Worm (Caenorhabditis elegans) whole organism, L2 larva: Measurements from ENCODE around the gene W03A5.1.

Experiments
- C34F6.9 ChIP-seq: fragments of 150-350 bp; optimal IDR thresholded peaks from 2 replicates; lab custom pipeline; 2014; ENCODE audit warnings: missing biosample characterization, missing genetic modification characterization
- F13H6.1 ChIP-seq: sonication (generic microtip); optimal IDR thresholded peaks from 2 replicates; lab custom pipeline; 2016; ENCODE audit warnings: missing genetic modification characterization, missing compliant biosample characterization
- R02D3.7 ChIP-seq: fragments of 150-350 bp; optimal IDR thresholded peaks from 2 replicates; lab custom pipeline; 2014; ENCODE audit warnings: missing biosample characterization, missing genetic modification characterization
- Y55F3AM.14 ChIP-seq: fragments of 200-800 bp; sonication (Bioruptor generic); optimal IDR thresholded peaks from 2 replicates; lab custom pipeline; 2018; ENCODE audit warnings: mild to moderate bottlenecking, missing genetic modification characterization, missing compliant biosample characterization
- ZK546.5 ChIP-seq: sonication (generic microtip); optimal IDR thresholded peaks from 2 replicates; lab custom pipeline; 2017; ENCODE audit warnings: missing biosample characterization, missing genetic modification characterization
- aly-2 ChIP-seq: fragments of 150-350 bp; optimal IDR thresholded peaks from 2 replicates; lab custom pipeline; 2014; ENCODE audit warnings: missing biosample characterization, missing genetic modification characterization
- ama-1 ChIP-seq: fragments of 150-350 bp; optimal IDR thresholded peaks from 2 replicates; lab custom pipeline; 2018; ENCODE audit warnings: inconsistent platforms
- blmp-1 ChIP-seq: sonication (generic microtip); optimal IDR thresholded peaks from 2 replicates; lab custom pipeline; 2017; ENCODE audit warnings: missing genetic modification characterization, mild to moderate bottlenecking, missing compliant biosample characterization, antibody characterized with exemption, moderate library complexity; ENCODE audit not compliant: insufficient read depth
- ceh-16 ChIP-seq: fragments of 150-350 bp; optimal IDR thresholded peaks from 2 replicates; lab custom pipeline; 2014; ENCODE audit warnings: missing biosample characterization, missing genetic modification characterization
- ceh-82 ChIP-seq: fragments of 150-350 bp; optimal IDR thresholded peaks from 2 replicates; lab custom pipeline; 2014; ENCODE audit warnings: missing biosample characterization, missing genetic modification characterization
- crh-2 ChIP-seq: sonication (generic microtip); optimal IDR thresholded peaks from 2 replicates; lab custom pipeline; 2017; ENCODE audit warnings: missing biosample characterization, missing genetic modification characterization
- dmd-4 ChIP-seq: sonication (generic microtip); optimal IDR thresholded peaks from 2 replicates; lab custom pipeline; 2017; ENCODE audit warnings: missing biosample characterization, missing genetic modification characterization
- elt-1 ChIP-seq: fragments of 150-350 bp; optimal IDR thresholded peaks from 2 replicates; lab custom pipeline; 2014; ENCODE audit warnings: missing biosample characterization, missing genetic modification characterization
- elt-3 ChIP-seq: sonication (generic microtip); optimal IDR thresholded peaks from 2 replicates; lab custom pipeline; 2017; ENCODE audit warnings: missing biosample characterization, missing genetic modification characterization
- fos-1 ChIP-seq: fragments of 150-350 bp; optimal IDR thresholded peaks from 2 replicates; lab custom pipeline; 2014; ENCODE audit warnings: missing biosample characterization, missing genetic modification characterization
- gmeb-1 ChIP-seq: fragments of 150-350 bp; optimal IDR thresholded peaks from 2 replicates; lab custom pipeline; 2014; ENCODE audit warnings: missing biosample characterization, missing genetic modification characterization
- lin-11 ChIP-seq: fragments of 150-350 bp; sonication (generic microtip); optimal IDR thresholded peaks from 2 replicates; lab custom pipeline; 2014; ENCODE audit warnings: missing biosample characterization, missing genetic modification characterization, inconsistent platforms, mixed read lengths
- lin-13 ChIP-seq: fragments of 150-350 bp; optimal IDR thresholded peaks from 2 replicates; lab custom pipeline; 2014; ENCODE audit warnings: missing biosample characterization, missing genetic modification reagents, missing genetic modification characterization
- lin-39 ChIP-seq: fragments of 150-350 bp; optimal IDR thresholded peaks from 2 replicates; lab custom pipeline; 2014; ENCODE audit warnings: missing biosample characterization, missing genetic modification reagents, missing genetic modification characterization
- lsy-2 ChIP-seq, 2 experiments: fragments of 150-350 bp in 1 of 2; sonication (generic microtip) in 1 of 2; optimal IDR thresholded peaks; 2 replicates each; lab custom pipeline; 2014 to 2017; ENCODE audit warnings: missing biosample characterization in 2 of 2, missing genetic modification characterization in 2 of 2
- mbf-1 ChIP-seq: sonication (generic microtip); optimal IDR thresholded peaks from 2 replicates; lab custom pipeline; 2017; ENCODE audit warnings: missing biosample characterization, missing genetic modification characterization
- mdl-1 ChIP-seq, 2 experiments: fragments of 150-350 bp in 1 of 2; sonication (generic microtip) in 1 of 2; optimal IDR thresholded peaks; 2 replicates each; lab custom pipeline; 2017; ENCODE audit warnings: missing biosample characterization in 2 of 2, missing genetic modification characterization in 2 of 2
- nhr-10 ChIP-seq: sonication (generic microtip); optimal IDR thresholded peaks from 2 replicates; lab custom pipeline; 2017; ENCODE audit warnings: missing biosample characterization, missing genetic modification characterization
- nhr-11 ChIP-seq: fragments of 150-350 bp; optimal IDR thresholded peaks from 2 replicates; lab custom pipeline; 2014; ENCODE audit warnings: missing biosample characterization, missing genetic modification characterization
- nhr-12 ChIP-seq: fragments of 150-350 bp; optimal IDR thresholded peaks from 2 replicates; lab custom pipeline; 2014; ENCODE audit warnings: missing biosample characterization, missing genetic modification characterization
- nhr-129 ChIP-seq: fragments of 150-350 bp; optimal IDR thresholded peaks from 2 replicates; lab custom pipeline; 2014; ENCODE audit warnings: missing biosample characterization, missing genetic modification characterization
- nhr-21 ChIP-seq: fragments of 150-350 bp; optimal IDR thresholded peaks from 2 replicates; lab custom pipeline; 2014; ENCODE audit warnings: missing biosample characterization, missing genetic modification characterization
- nhr-23 ChIP-seq: fragments of 150-350 bp; optimal IDR thresholded peaks from 2 replicates; lab custom pipeline; 2014; ENCODE audit warnings: missing biosample characterization, missing genetic modification reagents, missing genetic modification characterization
- nhr-237 ChIP-seq: fragments of 150-350 bp; optimal IDR thresholded peaks from 2 replicates; lab custom pipeline; 2014; ENCODE audit warnings: missing biosample characterization, missing genetic modification characterization
- nhr-25 ChIP-seq: fragments of 150-350 bp; sonication (generic microtip); optimal IDR thresholded peaks from 3 replicates; lab custom pipeline; 2014; ENCODE audit warnings: missing biosample characterization, missing genetic modification characterization
- nhr-6 ChIP-seq: fragments of 150-350 bp; optimal IDR thresholded peaks from 2 replicates; lab custom pipeline; 2014; ENCODE audit warnings: missing biosample characterization, missing genetic modification characterization
- nhr-77 ChIP-seq: fragments of 150-350 bp; optimal IDR thresholded peaks from 2 replicates; lab custom pipeline; 2014; ENCODE audit warnings: missing biosample characterization, missing genetic modification characterization
- peb-1 ChIP-seq: fragments of 150-350 bp; optimal IDR thresholded peaks from 2 replicates; lab custom pipeline; 2014; ENCODE audit warnings: missing biosample characterization, missing genetic modification characterization
- sem-4 ChIP-seq: fragments of 150-350 bp; optimal IDR thresholded peaks from 2 replicates; lab custom pipeline; 2014; ENCODE audit warnings: missing biosample characterization, missing genetic modification reagents, missing genetic modification characterization
- skn-1 ChIP-seq: sonication (generic microtip); optimal IDR thresholded peaks from 2 replicates; lab custom pipeline; 2017; ENCODE audit warnings: missing biosample characterization, missing genetic modification characterization
- sma-3 ChIP-seq: sonication (generic microtip); optimal IDR thresholded peaks from 2 replicates; lab custom pipeline; 2016; ENCODE audit warnings: missing genetic modification reagents, missing genetic modification characterization, missing compliant biosample characterization
- sma-9 ChIP-seq, 2 experiments: fragments of 150-350 bp in 1 of 2; sonication (generic microtip) in 1 of 2; optimal IDR thresholded peaks; 2 replicates each; lab custom pipeline; 2014 to 2016; ENCODE audit warnings: missing genetic modification characterization in 2 of 2, mild to moderate bottlenecking in 1 of 2, missing biosample characterization in 1 of 2, missing compliant biosample characterization in 1 of 2, missing genetic modification reagents in 1 of 2, moderate library complexity in 1 of 2
- snpc-4 ChIP-seq: fragments of 150-350 bp; optimal IDR thresholded peaks from 2 replicates; lab custom pipeline; 2014; ENCODE audit warnings: missing biosample characterization, missing genetic modification characterization
- unc-39 ChIP-seq: fragments of 150-350 bp; optimal IDR thresholded peaks from 2 replicates; lab custom pipeline; 2014; ENCODE audit warnings: missing biosample characterization, missing genetic modification characterization
- unc-55 ChIP-seq: fragments of 150-350 bp; sonication (generic microtip); optimal IDR thresholded peaks from 3 replicates; lab custom pipeline; 2014; ENCODE audit warnings: missing biosample characterization, missing genetic modification reagents, missing genetic modification characterization
- unc-62 ChIP-seq: fragments of 150-350 bp; optimal IDR thresholded peaks from 2 replicates; lab custom pipeline; 2014; ENCODE audit warnings: missing biosample characterization, missing genetic modification reagents, missing genetic modification characterization
- zag-1 ChIP-seq: fragments of 150-350 bp; optimal IDR thresholded peaks from 2 replicates; lab custom pipeline; 2014; ENCODE audit warnings: missing biosample characterization, missing genetic modification characterization
- ztf-1 ChIP-seq: fragments of 200-800 bp; sonication (Bioruptor generic); conservative IDR thresholded peaks from 2 replicates; pipeline ENCODE4 v1.3.6; 2022; ENCODE audit warnings: missing genetic modification characterization, missing compliant biosample characterization
- ztf-11 ChIP-seq: sonication (generic microtip); optimal IDR thresholded peaks from 2 replicates; lab custom pipeline; 2017; ENCODE audit warnings: missing biosample characterization, missing genetic modification characterization
- ztf-4 ChIP-seq: fragments of 150-350 bp; optimal IDR thresholded peaks from 2 replicates; lab custom pipeline; 2014; ENCODE audit warnings: missing biosample characterization, missing genetic modification characterization

The W03A5.1 gene

DNA sequence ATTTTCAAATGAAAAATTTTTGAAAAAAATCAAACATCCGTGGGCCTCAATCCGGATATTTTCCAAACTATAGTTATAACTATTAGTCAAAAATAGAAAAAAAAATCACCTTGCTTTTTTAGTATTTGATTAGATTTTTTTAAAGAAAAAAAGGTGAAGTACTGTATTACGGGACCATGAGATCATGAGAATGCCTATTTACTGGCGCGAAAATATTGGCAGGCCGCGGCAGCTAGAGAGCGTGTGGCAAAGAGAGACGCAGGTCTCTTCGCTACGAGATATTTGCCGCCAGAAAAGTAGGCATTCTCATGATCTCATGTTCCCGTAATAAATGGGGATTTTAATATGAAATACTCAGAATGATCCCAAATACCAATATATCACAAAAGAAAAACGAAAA, 2.7 kb upstream of the W03A5.1 start:
- no peak for TF ChIP-seq sma-9 (GFP tag; optimal IDR thresholded peaks at IDR 0.05; lab: Kevin White, UChicago)
- TF ChIP-seq sma-9 (tag; optimal IDR thresholded peaks at IDR 0.05; lab: Kevin White, UChicago), result no peak
- TF ChIP-seq lin-13 (GFP tag; lab: Kevin White, UChicago), result no peak

DNA sequence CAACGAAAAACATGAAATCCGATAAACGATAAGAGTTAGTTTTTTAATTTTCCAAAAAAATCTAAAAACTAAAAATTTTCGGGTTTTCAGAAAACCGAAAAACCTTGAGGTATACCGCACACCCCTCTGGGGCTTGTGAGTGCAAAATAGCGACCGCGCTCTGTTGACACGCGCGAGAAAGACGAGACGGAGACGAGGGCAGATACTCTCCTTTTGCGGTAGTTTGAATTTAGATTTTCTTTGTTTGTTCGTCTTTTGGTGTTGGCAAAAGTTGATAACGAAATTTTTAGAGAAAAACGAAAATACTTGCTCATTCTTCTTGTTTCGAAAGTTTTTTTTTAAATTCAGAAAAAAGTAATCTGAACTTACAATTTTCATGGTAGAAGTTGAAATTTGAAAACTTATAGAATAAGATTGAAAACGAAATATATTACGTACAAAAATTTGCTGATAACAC, 2.0 kb upstream of the W03A5.1 start, which contains the start of the genes W03A5.2 and Y32H12A.8:
Gene W03A5.2, plus strand, starts transcription at position 407 of the 457 bp plus-strand sequence.
Gene Y32H12A.8, minus strand, starts transcription at position 410 of the 457 bp plus-strand sequence.
- TF ChIP-seq mbf-1 (tag; lab: Kevin White, UChicago) (no peak), nhr-11 (no peak), peb-1 (tag; lab: Kevin White, UChicago) (no peak), zag-1 (tag; lab: Kevin White, UChicago) (no peak), blmp-1 (no peak), fos-1 (no peak), sma-9 (GFP tag; optimal IDR thresholded peaks at IDR 0.05; lab: Kevin White, UChicago) (no peak), sma-9 (tag; optimal IDR thresholded peaks at IDR 0.05; lab: Kevin White, UChicago) (no peak), elt-1 (tag; lab: Kevin White, UChicago) (no peak), R02D3.7 (no peak), ZK546.5 (tag; lab: Kevin White, UChicago) (no peak), lin-13 (GFP tag; lab: Kevin White, UChicago) (no peak), nhr-237 (no peak), sma-3 (GFP tag; lab: Kevin White, UChicago) (no peak), lin-11 (tag; lab: Kevin White, UChicago) (peak; percentile 10), unc-39 (tag; lab: Kevin White, UChicago) (no peak), nhr-23 (no peak), Y55F3AM.14 (GFP tag; lab: Kevin White, UChicago) (no peak), dmd-4 (no peak), crh-2 (tag; lab: Kevin White, UChicago) (peak; percentile 26), nhr-129 (tag; lab: Kevin White, UChicago) (peak; percentile 43), skn-1 (tag; lab: Kevin White, UChicago) (no peak), mdl-1 (tag; optimal IDR thresholded peaks at IDR 0.05; lab: Kevin White, UChicago) (no peak), nhr-77 (tag; lab: Kevin White, UChicago) (no peak), nhr-6 (tag; lab: Kevin White, UChicago) (no peak), elt-3 (tag; lab: Kevin White, UChicago) (no peak), nhr-10 (tag; lab: Kevin White, UChicago) (no peak), ztf-4 (tag; lab: Kevin White, UChicago) (no peak), unc-62 (no peak), lsy-2 (tag; optimal IDR thresholded peaks at IDR 0.05; lab: Kevin White, UChicago) (peak in 1 of 2 experiments; percentile 71), nhr-21 (no peak), ztf-11 (tag; lab: Kevin White, UChicago) (no peak), ceh-82 (tag; lab: Kevin White, UChicago) (no peak), sem-4 (tag; lab: Kevin White, UChicago) (no peak), nhr-12 (tag; lab: Kevin White, UChicago) (no peak), gmeb-1 (tag; lab: Kevin White, UChicago) (peak; percentile 80), ama-1 (no peak), F13H6.1 (tag; lab: Kevin White, UChicago) (no peak), ceh-16 (tag; lab: Kevin White, UChicago) (no peak), ztf-1 (no peak), unc-55 (GFP tag; lab: Kevin White, UChicago) (peak; percentile 76), aly-2 (tag; lab: Kevin White, UChicago) (no peak), lin-39 (tag; lab: Kevin White, UChicago) (no peak), C34F6.9 (tag; lab: Kevin White, UChicago) (peak; percentile 16), nhr-25 (tag; lab: Kevin White, UChicago) (no peak), snpc-4 (no peak)
